Worm (Caenorhabditis elegans) whole organism, L2 larva: ENCODE measurements around the gene fbxa-136.

ENCODE experiments used
- Y55F3AM.14 ChIP-seq: fragments of 200-800 bp; sonication (Bioruptor generic); optimal IDR thresholded peaks from 2 replicates; lab custom pipeline; 2018; ENCODE audit warnings: mild to moderate bottlenecking, missing genetic modification characterization, missing compliant biosample characterization
- aly-2 ChIP-seq: fragments of 150-350 bp; optimal IDR thresholded peaks from 2 replicates; lab custom pipeline; 2014; ENCODE audit warnings: missing biosample characterization, missing genetic modification characterization
- ama-1 ChIP-seq: fragments of 150-350 bp; optimal IDR thresholded peaks from 2 replicates; lab custom pipeline; 2018; ENCODE audit warnings: inconsistent platforms
- ceh-82 ChIP-seq: fragments of 150-350 bp; optimal IDR thresholded peaks from 2 replicates; lab custom pipeline; 2014; ENCODE audit warnings: missing biosample characterization, missing genetic modification characterization
- lin-39 ChIP-seq: fragments of 150-350 bp; optimal IDR thresholded peaks from 2 replicates; lab custom pipeline; 2014; ENCODE audit warnings: missing biosample characterization, missing genetic modification reagents, missing genetic modification characterization
- mab-5 ChIP-seq: fragments of 150-350 bp; optimal IDR thresholded peaks from 2 replicates; lab custom pipeline; 2014; ENCODE audit warnings: missing biosample characterization, missing genetic modification characterization
- mdl-1 ChIP-seq, 2 experiments: fragments of 150-350 bp in 1 of 2; sonication (generic microtip) in 1 of 2; optimal IDR thresholded peaks; 2 replicates each; lab custom pipeline; 2017; ENCODE audit warnings: missing biosample characterization in 2 of 2, missing genetic modification characterization in 2 of 2
- nhr-21 ChIP-seq: fragments of 150-350 bp; optimal IDR thresholded peaks from 2 replicates; lab custom pipeline; 2014; ENCODE audit warnings: missing biosample characterization, missing genetic modification characterization
- nhr-77 ChIP-seq: fragments of 150-350 bp; optimal IDR thresholded peaks from 2 replicates; lab custom pipeline; 2014; ENCODE audit warnings: missing biosample characterization, missing genetic modification characterization
- skn-1 ChIP-seq: sonication (generic microtip); optimal IDR thresholded peaks from 2 replicates; lab custom pipeline; 2017; ENCODE audit warnings: missing biosample characterization, missing genetic modification characterization
- unc-62 ChIP-seq: fragments of 150-350 bp; optimal IDR thresholded peaks from 2 replicates; lab custom pipeline; 2014; ENCODE audit warnings: missing biosample characterization, missing genetic modification reagents, missing genetic modification characterization
- ztf-11 ChIP-seq: sonication (generic microtip); optimal IDR thresholded peaks from 2 replicates; lab custom pipeline; 2017; ENCODE audit warnings: missing biosample characterization, missing genetic modification characterization
- ztf-4 ChIP-seq: fragments of 150-350 bp; optimal IDR thresholded peaks from 2 replicates; lab custom pipeline; 2014; ENCODE audit warnings: missing biosample characterization, missing genetic modification characterization

ce11 chrV:17565903-17566302, 45.1 kb downstream of the fbxa-136 start, which contains the start of gene fbxa-171:
- no peak for TF ChIP-seq mdl-1 (tag; optimal IDR thresholded peaks at IDR 0.05; lab: Kevin White, UChicago)
- no peak for TF ChIP-seq ama-1
- TF ChIP-seq unc-62 = no peak
- TF ChIP-seq nhr-77 (tag; lab: Kevin White, UChicago) = no peak
- no peak for TF ChIP-seq ceh-82
- no peak for TF ChIP-seq Y55F3AM.14 (GFP tag; lab: Kevin White, UChicago)
- no peak for TF ChIP-seq nhr-21
- TF ChIP-seq ztf-11 = no peak
- TF ChIP-seq ztf-4 (tag; lab: Kevin White, UChicago) = no peak
- TF ChIP-seq aly-2 (tag; lab: Kevin White, UChicago) = no peak
- no peak for TF ChIP-seq lin-39
- no peak for TF ChIP-seq skn-1
- TF ChIP-seq mab-5 = no peak
